Fruit fly (Drosophila melanogaster): Measurements from ENCODE around the gene CG11537.

Gene CG11537

DNA sequence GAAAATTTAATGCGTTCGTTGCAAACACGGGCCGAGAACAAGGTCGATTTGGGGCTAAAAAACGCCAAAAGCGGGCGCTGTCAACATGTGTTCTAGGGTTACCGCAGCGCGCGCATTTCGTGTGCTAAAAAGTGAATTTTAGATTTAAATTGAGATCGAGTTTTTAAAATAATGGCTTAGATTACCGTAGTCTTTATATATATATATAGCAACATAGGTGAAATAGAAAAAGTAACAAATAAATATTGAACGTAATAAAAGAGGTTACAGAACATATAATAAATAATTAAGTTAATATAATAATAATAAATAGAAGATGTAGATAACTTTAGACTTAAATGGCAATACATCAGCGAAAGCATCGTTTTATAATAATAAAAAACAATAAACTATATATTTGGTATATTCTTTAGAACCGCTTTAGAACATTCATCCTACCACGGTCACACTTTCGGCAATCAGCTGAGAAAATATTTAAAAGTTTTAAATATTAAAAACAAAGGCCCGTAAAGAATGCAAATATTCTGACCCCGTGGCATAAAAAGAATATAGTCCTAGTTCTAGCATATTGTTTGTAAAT is at the start of gene CG11537, which contains the start of gene Alg2:
TSS of gene CG11537 (minus strand) at position 75 of the 580 bp plus-strand sequence.
TSS of gene Alg2 (plus strand) at position 426 of the 580 bp plus-strand sequence.
- TF ChIP-seq CG17801 (GFP tag; optimal IDR thresholded peaks at IDR 0.05; ENCODE audit: partially characterized antibody) = no peak

DNA sequence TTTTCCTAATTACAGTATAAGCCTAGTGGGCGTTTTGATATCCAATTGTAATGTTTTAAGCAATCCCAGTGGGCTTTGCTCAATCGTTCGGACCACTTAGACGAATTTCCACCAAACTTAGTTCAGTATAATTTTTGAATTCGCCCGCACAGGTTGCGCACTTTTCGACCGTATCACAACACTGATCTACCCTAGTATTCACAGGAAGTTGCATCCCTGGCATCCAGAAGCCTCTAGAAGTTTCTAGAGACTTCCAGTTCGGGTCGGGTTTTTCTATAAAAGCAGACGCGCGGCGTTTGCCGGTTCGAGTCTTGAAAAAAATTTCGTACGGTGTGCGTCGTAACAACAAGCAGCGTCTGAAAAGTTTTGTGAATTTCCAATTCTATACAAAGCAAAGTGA is 49.7 kb upstream of the CG11537 start, which contains the start of gene Hsp83:
TSS of gene Hsp83 (plus strand) at position 58 of the 400 bp plus-strand sequence.
- peak; percentile 98 for TF ChIP-seq CG17801 (GFP tag; optimal IDR thresholded peaks at IDR 0.05; ENCODE audit: partially characterized antibody)

DNA sequence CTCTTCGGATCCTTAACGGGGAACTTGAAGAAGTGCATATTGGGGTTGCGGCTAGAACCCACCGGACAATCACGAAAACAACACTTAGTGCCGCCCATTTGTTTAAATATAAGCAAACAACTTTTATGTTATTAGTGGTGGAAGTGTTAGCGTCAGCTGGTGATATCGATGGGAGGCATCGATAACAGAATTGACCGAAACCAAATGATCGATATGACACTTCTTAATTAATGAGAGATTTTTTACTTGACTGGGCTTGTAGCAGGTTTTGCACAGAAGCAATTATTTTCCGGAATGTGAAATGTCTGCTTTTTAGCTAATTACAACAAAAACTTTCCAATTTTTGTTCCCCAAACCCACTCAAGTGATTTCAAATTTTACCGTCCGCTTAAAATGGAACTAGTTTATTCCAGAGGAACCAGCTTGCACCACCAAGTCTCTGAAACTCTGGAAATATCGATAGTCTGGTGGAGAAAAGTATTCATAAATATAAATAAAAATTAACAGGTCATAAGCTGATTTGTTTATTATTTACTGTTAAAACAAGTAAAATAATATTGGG is 49.2 kb upstream of the CG11537 start, which contains the start of gene CG14965:
TSS of gene CG14965 (minus strand) at position 159 of the 562 bp plus-strand sequence.
- TF ChIP-seq CG17801 (GFP tag; optimal IDR thresholded peaks at IDR 0.05; ENCODE audit: partially characterized antibody) = no peak

DNA sequence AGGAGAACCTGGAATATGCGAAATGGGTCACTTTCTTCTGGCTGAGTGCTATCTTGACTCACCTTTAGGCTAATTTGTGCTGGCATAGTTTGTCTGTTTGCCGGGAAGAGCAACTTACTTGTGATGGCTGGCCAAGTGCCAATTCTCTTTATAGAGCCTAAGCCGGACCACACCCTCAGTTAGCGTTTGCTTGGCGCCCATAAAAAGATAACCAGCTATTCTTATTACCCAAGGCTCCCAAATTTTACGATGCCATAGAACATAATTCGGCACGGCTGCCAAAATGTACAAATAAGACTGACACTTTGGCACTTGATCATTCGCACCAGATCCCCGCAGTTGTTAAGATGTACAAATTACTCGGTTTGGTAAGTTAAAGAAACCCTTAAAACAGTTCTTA is 46.4 kb upstream of the CG11537 start, which contains the start of the genes CG42525 and CG14958:
TSS of gene CG42525 (minus strand) at position 101 of the 400 bp plus-strand sequence.
TSS of gene CG14958 (plus strand) at position 332 of the 400 bp plus-strand sequence.
- TF ChIP-seq CG17801 (GFP tag; optimal IDR thresholded peaks at IDR 0.05; ENCODE audit: partially characterized antibody) = no peak

DNA sequence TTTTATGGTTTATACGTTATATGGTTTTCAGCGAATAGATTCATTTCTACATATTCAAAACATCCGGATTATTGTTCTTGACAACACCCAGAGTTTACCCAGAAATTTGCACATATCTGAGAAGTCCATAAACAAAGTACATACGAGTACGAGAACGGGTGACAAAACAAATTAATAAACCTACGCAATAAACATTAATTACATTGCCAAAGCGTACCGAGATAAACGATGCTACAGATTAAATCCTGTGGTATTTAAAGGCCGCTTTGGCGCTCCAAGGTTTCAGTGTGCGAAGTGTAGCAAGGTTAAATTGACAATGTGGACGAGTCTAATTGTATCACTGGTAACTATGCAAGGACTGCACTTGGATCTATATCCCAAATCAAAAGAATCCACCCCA is 44.0 kb upstream of the CG11537 start, which contains the start of gene CG14957:
TSS of gene CG14957 (plus strand) at position 301 of the 400 bp plus-strand sequence.
- no peak for TF ChIP-seq CG17801 (GFP tag; optimal IDR thresholded peaks at IDR 0.05; ENCODE audit: partially characterized antibody)

DNA sequence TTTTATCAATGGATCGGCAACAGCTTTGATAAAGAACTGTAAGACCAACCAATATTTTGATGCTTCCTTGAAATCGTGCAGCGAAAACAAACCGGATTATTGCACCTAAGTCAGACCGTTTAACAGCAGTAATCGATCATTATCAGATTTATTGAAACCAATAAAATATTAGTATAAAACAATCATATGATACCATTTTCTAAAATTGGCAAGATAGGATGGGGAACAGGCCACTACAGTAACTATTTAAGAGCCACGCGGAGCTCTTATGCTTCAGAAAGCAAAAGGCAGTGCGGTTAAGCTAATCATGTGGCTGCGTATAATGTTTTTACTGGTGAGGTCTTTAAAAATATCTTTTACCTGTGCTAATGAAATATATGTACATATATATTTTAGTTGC is 43.1 kb upstream of the CG11537 start, which contains the start of gene CG32284:
TSS of gene CG32284 (plus strand) at position 301 of the 400 bp plus-strand sequence.
- TF ChIP-seq CG17801 (GFP tag; optimal IDR thresholded peaks at IDR 0.05; ENCODE audit: partially characterized antibody) = no peak

DNA sequence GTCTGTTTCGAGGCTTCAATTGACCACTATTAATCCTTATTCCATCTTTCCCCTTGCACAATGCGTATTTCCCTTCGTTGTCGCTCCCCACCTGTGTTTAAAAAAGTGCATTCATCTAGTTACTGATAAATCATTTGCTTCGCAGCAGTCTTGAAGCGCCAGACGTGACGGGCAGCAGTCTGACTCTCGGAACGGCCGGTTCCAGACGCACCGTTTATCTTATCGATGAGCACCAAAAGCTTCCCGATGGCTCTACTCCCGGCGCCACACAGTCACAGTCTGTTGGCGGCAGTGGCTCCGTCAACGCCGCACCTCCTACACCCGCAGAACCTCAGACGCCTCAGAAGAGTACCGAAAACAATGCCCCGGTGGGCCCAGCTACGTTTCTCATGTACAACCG is 40.8 kb upstream of the CG11537 start, which contains the start of gene CG42494:
TSS of gene CG42494 (plus strand) at position 301 of the 400 bp plus-strand sequence.
- TF ChIP-seq CG17801 (GFP tag; optimal IDR thresholded peaks at IDR 0.05; ENCODE audit: partially characterized antibody) = no peak

DNA sequence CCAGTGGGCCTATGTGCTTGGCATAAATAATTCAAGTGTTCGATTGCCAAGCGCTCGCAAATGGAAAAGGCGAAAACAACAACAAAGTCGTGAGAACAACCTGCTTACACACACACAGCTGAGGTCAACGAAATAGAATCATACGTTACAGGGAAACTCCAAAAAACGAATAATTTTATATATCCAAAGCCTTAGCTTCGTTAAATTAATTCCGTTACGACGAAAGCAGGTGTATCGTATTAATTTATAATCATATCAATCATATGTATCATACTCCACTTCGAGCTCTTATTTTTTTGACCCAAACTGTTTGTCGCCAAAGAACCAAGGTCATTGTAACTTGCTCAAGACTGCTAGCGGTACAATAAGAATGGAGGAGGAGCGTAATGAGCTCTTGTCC is 36.2 kb upstream of the CG11537 start:
- peak; percentile 92 for TF ChIP-seq CG17801 (GFP tag; optimal IDR thresholded peaks at IDR 0.05; ENCODE audit: partially characterized antibody)

DNA sequence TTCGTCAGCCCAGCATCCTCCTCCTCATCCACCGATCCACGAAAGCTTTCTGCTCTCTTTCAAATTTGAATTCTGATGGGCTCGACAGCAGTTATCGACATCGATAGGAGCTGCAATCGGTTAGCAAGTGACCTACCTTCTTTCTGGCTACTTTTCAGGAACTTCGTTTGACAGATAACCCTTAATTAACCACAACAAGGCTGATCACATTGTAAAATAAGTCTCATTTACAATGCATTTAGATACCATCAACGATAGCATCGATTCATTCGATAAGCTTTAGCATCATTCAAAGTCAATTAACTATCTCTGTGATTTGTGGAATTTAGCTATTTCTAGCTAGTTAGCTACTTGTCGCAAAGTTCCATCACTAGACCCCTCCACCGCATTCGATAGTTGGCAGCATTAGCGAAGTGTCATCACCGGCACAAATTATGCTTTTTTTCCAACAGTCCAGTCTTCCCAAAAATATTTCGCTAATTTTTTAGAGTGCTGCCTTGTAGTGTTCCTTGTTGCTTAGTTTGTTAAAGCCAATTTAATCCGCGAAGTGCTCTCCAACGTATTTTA is 35.4 kb upstream of the CG11537 start, which contains the start of the genes MnM and Girdin:
TSS of gene MnM (minus strand) at position 51 of the 567 bp plus-strand sequence.
TSS of gene Girdin (plus strand) at position 401 of the 567 bp plus-strand sequence.
- no peak for TF ChIP-seq CG17801 (GFP tag; optimal IDR thresholded peaks at IDR 0.05; ENCODE audit: partially characterized antibody)

DNA sequence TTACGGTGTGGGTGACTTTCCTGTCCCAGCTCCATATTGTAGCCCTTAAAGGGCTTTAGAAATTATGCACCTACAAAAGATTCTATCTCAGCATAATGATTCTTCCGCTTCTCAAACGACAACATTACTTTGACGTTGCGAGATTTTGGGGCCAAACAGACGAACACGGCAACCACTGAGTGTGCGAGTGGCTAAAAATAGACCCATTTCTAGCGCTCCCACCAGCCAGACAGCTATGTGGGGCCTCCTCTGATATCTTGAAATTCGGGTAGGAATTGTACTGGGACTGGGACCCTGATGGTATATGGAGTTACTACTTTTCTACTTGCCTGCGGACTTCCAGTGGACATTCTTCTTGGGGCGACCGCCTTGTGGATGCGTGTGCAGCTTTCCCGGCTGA is 34.6 kb upstream of the CG11537 start:
- TF ChIP-seq CG17801 (GFP tag; optimal IDR thresholded peaks at IDR 0.05; ENCODE audit: partially characterized antibody) = no peak

DNA sequence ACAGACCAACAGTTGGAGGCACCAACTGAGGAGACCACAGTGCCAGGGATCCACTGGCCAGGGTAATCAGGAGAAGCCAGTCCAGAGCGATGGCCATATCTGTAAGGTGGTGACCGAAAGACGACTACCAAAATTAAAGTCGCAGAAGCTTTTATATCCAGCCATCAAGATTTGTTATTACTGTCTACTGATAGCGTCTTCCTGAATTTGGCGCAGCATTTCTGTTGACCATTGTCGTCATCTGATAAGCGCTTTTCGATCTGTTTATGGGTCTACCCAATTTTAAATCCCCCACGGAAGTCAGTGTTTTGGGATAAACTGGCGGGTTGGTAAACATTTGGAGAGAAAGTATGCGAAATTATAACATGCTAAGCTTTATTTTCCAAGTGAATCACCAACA is 29.2 kb upstream of the CG11537 start, which contains the start of gene CG14963:
TSS of gene CG14963 (minus strand) at position 101 of the 400 bp plus-strand sequence.
- TF ChIP-seq CG17801 (GFP tag; optimal IDR thresholded peaks at IDR 0.05; ENCODE audit: partially characterized antibody) = no peak

DNA sequence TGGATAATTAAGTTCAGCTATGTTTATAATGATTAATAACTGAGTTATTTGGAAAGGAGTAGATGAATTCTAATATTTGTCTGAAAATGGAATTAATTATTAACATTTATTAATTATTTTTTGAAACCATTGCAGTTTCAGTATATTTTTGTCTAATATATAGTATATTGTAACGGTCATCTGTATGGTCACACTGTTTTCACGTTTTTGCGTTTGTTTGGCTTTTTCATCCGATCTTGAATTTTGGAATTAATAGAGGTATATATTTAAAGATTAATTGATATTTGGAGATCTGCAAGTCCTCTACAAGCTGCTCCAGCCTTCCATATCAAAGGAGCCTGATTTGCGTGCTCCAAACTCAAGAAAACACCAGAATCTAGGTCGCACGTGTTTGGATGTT is 25.9 kb upstream of the CG11537 start, which contains the start of the genes CG32278 and CG32281:
TSS of gene CG32278 (plus strand) at position 180 of the 400 bp plus-strand sequence.
TSS of gene CG32281 (plus strand) at position 269 of the 400 bp plus-strand sequence.
- no peak for TF ChIP-seq CG17801 (GFP tag; optimal IDR thresholded peaks at IDR 0.05; ENCODE audit: partially characterized antibody)

DNA sequence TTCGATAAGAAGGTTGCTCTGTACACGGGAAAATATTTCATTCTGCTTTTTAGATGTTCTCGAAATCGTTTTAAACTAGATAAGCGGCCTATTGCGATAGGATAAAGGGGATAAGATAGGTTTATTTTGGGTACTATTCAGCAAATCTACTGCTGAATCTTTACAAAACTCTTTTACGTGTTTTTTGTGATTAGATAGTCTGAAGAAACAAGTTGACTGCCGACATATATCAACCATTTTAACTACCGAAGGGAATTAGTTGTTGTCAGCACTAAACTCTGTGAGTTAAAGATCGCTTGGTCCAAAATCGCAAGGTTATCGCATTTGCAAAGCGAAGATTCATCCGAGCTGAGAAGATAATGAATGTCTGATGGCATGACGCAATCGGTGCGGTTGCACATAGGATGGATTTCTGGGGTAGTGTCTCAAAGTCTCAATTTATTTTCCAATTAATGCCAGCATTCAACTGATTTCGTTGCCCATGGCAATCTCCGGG is 23.0 kb upstream of the CG11537 start, which contains the start of gene Asciz:
TSS of gene Asciz (minus strand) at position 51 of the 496 bp plus-strand sequence.
- TF ChIP-seq CG17801 (GFP tag; optimal IDR thresholded peaks at IDR 0.05; ENCODE audit: partially characterized antibody) = no peak

DNA sequence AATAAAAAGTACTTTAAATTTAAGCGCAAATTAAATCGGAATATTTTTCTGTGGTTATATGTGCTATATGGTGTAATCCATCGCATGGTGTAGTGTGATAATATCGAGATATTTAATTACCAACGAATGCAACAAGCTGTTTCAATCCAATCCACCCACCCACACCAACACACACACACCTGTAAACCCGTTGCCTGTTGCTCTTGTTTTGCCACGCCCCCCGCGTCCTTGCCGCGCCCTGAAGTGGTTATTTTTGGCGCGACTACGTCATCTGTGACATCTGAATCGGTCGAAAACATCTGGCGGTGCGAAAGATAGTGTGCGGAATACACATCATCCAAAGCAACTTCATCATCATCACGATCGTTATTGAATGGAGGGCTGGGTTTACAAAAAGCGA is 22.1 kb upstream of the CG11537 start:
- TF ChIP-seq CG17801 (GFP tag; optimal IDR thresholded peaks at IDR 0.05; ENCODE audit: partially characterized antibody) = no peak

DNA sequence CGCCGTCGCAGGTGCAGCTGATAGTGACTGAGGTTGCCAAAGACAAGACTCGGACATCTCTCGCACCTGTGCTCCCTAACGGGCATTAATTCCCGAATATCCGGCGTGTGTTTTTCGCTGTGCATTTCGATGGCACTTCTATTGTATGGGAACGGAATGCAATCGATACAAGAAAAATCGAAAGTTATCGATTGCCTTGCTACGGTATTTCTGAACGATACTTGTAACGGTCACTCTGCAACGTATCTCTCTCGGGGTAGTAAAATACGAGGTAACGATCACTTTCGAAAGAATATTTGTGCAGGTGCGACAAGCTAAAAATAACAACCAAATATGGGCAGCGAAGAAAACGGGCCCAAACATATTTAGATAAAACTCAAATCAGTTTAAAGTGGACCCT is 21.7 kb upstream of the CG11537 start, which contains the start of gene CG32280:
TSS of gene CG32280 (plus strand) at position 231 of the 400 bp plus-strand sequence.
- peak; percentile 30 for TF ChIP-seq CG17801 (GFP tag; optimal IDR thresholded peaks at IDR 0.05; ENCODE audit: partially characterized antibody)

Measured in ovary, adult (tissue).